Fruit fly (Drosophila melanogaster) whole organism, prepupa: ENCODE results near the gene CG18787.

ENCODE experiments used
- Blimp-1 ChIP-seq: fragments of 200-800 bp; sonication (Bioruptor generic); optimal IDR thresholded peaks from 3 replicates; lab custom pipeline; 2017; ENCODE audit warnings: missing biosample characterization, missing genetic modification characterization, mild to moderate bottlenecking, moderate library complexity, missing genetic modification reagents
- CG10631 ChIP-seq: fragments of 200-800 bp; sonication (Bioruptor generic); optimal IDR thresholded peaks from 2 replicates; lab custom pipeline; 2016; ENCODE audit warnings: missing biosample characterization, missing genetic modification characterization
- CG11902 ChIP-seq: fragments of 200-800 bp; sonication (Bioruptor generic); optimal IDR thresholded peaks from 3 replicates; lab custom pipeline; 2016; ENCODE audit warnings: missing biosample characterization, missing genetic modification characterization
- CG15336 ChIP-seq: fragments of 200-800 bp; sonication (Bioruptor generic); IDR thresholded peaks from 2 replicates; pipeline ENCODE4 v1.3.6; 2022; ENCODE audit warnings: missing biosample characterization, missing genetic modification characterization
- CG1621 ChIP-seq: fragments of 200-800 bp; sonication (Bioruptor generic); optimal IDR thresholded peaks from 3 replicates; lab custom pipeline; 2018; ENCODE audit warnings: missing biosample characterization, mild to moderate bottlenecking, missing genetic modification characterization
- CG16779 ChIP-seq: fragments of 200-800 bp; sonication (Bioruptor generic); optimal IDR thresholded peaks from 3 replicates; lab custom pipeline; 2017; ENCODE audit warnings: missing biosample characterization, mild to moderate bottlenecking, missing genetic modification characterization
- CG3032 ChIP-seq: fragments of 200-800 bp; optimal IDR thresholded peaks from 2 replicates; lab custom pipeline; 2019; ENCODE audit warnings: missing biosample characterization, mild to moderate bottlenecking, missing genetic modification characterization, moderate library complexity
- CG31627 ChIP-seq: fragments of 200-800 bp; sonication (Bioruptor generic); optimal IDR thresholded peaks from 3 replicates; lab custom pipeline; 2016; ENCODE audit warnings: missing biosample characterization, missing genetic modification characterization
- CG32006 ChIP-seq: fragments of 200-800 bp; sonication (Bioruptor generic); optimal IDR thresholded peaks from 3 replicates; lab custom pipeline; 2017; ENCODE audit warnings: missing biosample characterization, mild to moderate bottlenecking, missing genetic modification characterization
- CG34406 ChIP-seq: fragments of 200-800 bp; sonication (Bioruptor generic); optimal IDR thresholded peaks from 3 replicates; lab custom pipeline; 2016; ENCODE audit warnings: missing biosample characterization, missing genetic modification characterization
- CG6854 ChIP-seq: fragments of 200-800 bp; sonication (Bioruptor generic); optimal IDR thresholded peaks from 2 replicates; lab custom pipeline; 2017; ENCODE audit warnings: missing biosample characterization, mild to moderate bottlenecking, missing genetic modification characterization
- CG7368 ChIP-seq: fragments of 200-800 bp; sonication (Bioruptor generic); optimal IDR thresholded peaks from 3 replicates; lab custom pipeline; 2016; ENCODE audit warnings: missing biosample characterization, missing genetic modification characterization
- CG8119 ChIP-seq: fragments of 200-800 bp; sonication (Bioruptor generic); IDR thresholded peaks from 3 replicates; pipeline ENCODE4 v1.3.6; 2022; ENCODE audit warnings: missing biosample characterization, missing genetic modification characterization
- CG8319 ChIP-seq: fragments of 200-800 bp; sonication (Bioruptor generic); optimal IDR thresholded peaks from 3 replicates; lab custom pipeline; 2016; ENCODE audit warnings: missing biosample characterization, missing genetic modification characterization
- Eip75B ChIP-seq: fragments of 200-800 bp; sonication (Bioruptor generic); optimal IDR thresholded peaks from 3 replicates; lab custom pipeline; 2016; ENCODE audit warnings: missing biosample characterization, missing genetic modification characterization
- Eip78C ChIP-seq: fragments of 200-800 bp; sonication (Bioruptor generic); peaks from one replicate; lab custom pipeline; 2016; ENCODE audit warnings: missing biosample characterization, missing genetic modification characterization
- Eip93F ChIP-seq: fragments of 200-800 bp; sonication (Bioruptor generic); optimal IDR thresholded peaks from 2 replicates; lab custom pipeline; 2016; ENCODE audit warnings: missing biosample characterization, mild to moderate bottlenecking, missing genetic modification characterization
- Ets96B ChIP-seq: fragments of 200-800 bp; optimal IDR thresholded peaks from 2 replicates; lab custom pipeline; 2019; ENCODE audit warnings: missing biosample characterization, mild to moderate bottlenecking, missing genetic modification characterization, moderate library complexity
- Hr38 ChIP-seq: sonication (Bioruptor generic); optimal IDR thresholded peaks from 2 replicates; lab custom pipeline; 2016; ENCODE audit warnings: missing biosample characterization, missing genetic modification characterization
- Hr39 ChIP-seq: fragments of 200-800 bp; sonication (Bioruptor generic); optimal IDR thresholded peaks from 2 replicates; lab custom pipeline; 2016; ENCODE audit warnings: missing biosample characterization, missing genetic modification characterization
- Hr4 ChIP-seq: fragments of 200-800 bp; sonication (Bioruptor generic); optimal IDR thresholded peaks from 3 replicates; lab custom pipeline; 2016; ENCODE audit warnings: missing biosample characterization, missing genetic modification characterization
- Met ChIP-seq: fragments of 200-800 bp; sonication (Bioruptor generic); optimal IDR thresholded peaks from 3 replicates; lab custom pipeline; 2016; ENCODE audit warnings: missing biosample characterization, missing genetic modification characterization
- Smox ChIP-seq: fragments of 200-800 bp; sonication (Bioruptor generic); optimal IDR thresholded peaks from 3 replicates; lab custom pipeline; 2016; ENCODE audit warnings: missing biosample characterization, missing genetic modification characterization
- Sox102F ChIP-seq: fragments of 200-800 bp; sonication (Bioruptor generic); optimal IDR thresholded peaks from 2 replicates; lab custom pipeline; 2016; ENCODE audit warnings: missing biosample characterization, mild to moderate bottlenecking, missing genetic modification characterization
- Sox14 ChIP-seq: fragments of 200-800 bp; sonication (Bioruptor generic); optimal IDR thresholded peaks from 3 replicates; lab custom pipeline; 2016; ENCODE audit warnings: missing biosample characterization, missing genetic modification characterization
- achi ChIP-seq: fragments of 200-800 bp; sonication (Bioruptor generic); optimal IDR thresholded peaks from 3 replicates; lab custom pipeline; 2016; ENCODE audit warnings: missing biosample characterization, missing genetic modification characterization
- acj6 ChIP-seq: fragments of 200-800 bp; sonication (Bioruptor generic); optimal IDR thresholded peaks from 3 replicates; lab custom pipeline; 2016; ENCODE audit warnings: missing biosample characterization, missing genetic modification characterization
- dac ChIP-seq: fragments of 200-800 bp; sonication (Bioruptor generic); optimal IDR thresholded peaks from 2 replicates; lab custom pipeline; 2017; ENCODE audit warnings: missing biosample characterization, mild to moderate bottlenecking, missing genetic modification characterization
- eg ChIP-seq: fragments of 200-800 bp; sonication (Bioruptor generic); IDR thresholded peaks from 3 replicates; pipeline ENCODE4 v1.3.6; 2022; ENCODE audit warnings: missing biosample characterization, missing genetic modification characterization
- esn ChIP-seq: fragments of 200-800 bp; sonication (Bioruptor generic); optimal IDR thresholded peaks from 2 replicates; lab custom pipeline; 2016; ENCODE audit warnings: missing biosample characterization, mild to moderate bottlenecking, missing genetic modification characterization, moderate library complexity
- fd59A ChIP-seq: fragments of 200-800 bp; sonication (Bioruptor generic); optimal IDR thresholded peaks from 2 replicates; lab custom pipeline; 2017; ENCODE audit warnings: missing biosample characterization, mild to moderate bottlenecking, missing genetic modification characterization, missing genetic modification reagents
- fd85E ChIP-seq: fragments of 200-800 bp; sonication (Bioruptor generic); optimal IDR thresholded peaks from 3 replicates; lab custom pipeline; 2016; ENCODE audit warnings: missing biosample characterization, missing genetic modification characterization
- fkh ChIP-seq: fragments of 200-800 bp; sonication (Bioruptor generic); optimal IDR thresholded peaks from 3 replicates; lab custom pipeline; 2017; ENCODE audit warnings: missing biosample characterization, mild to moderate bottlenecking, missing genetic modification characterization, moderate library complexity
- lz ChIP-seq: fragments of 200-800 bp; sonication (Bioruptor generic); optimal IDR thresholded peaks from 3 replicates; lab custom pipeline; 2016; ENCODE audit warnings: missing biosample characterization, missing genetic modification characterization
- pdm3 ChIP-seq: fragments of 200-800 bp; sonication (Bioruptor generic); optimal IDR thresholded peaks from 3 replicates; lab custom pipeline; 2016; ENCODE audit warnings: missing biosample characterization, missing genetic modification characterization
- salr ChIP-seq, 2 experiments: fragments of 200-800 bp; sonication (Bioruptor generic); optimal IDR thresholded peaks; 3 replicates each; lab custom pipeline; 2016 to 2018; ENCODE audit warnings: missing biosample characterization in 2 of 2, missing genetic modification characterization in 2 of 2, mild to moderate bottlenecking in 1 of 2
- ss ChIP-seq, 2 experiments: fragments of 200-800 bp; sonication (Bioruptor generic); optimal IDR thresholded peaks; 2 replicates in 1 of 2; 3 replicates in 1 of 2; lab custom pipeline; 2017 to 2018; ENCODE audit warnings: mild to moderate bottlenecking in 2 of 2, missing biosample characterization in 2 of 2, missing genetic modification characterization in 2 of 2, moderate library complexity in 1 of 2
- svp ChIP-seq: fragments of 200-800 bp; sonication (Bioruptor generic); peaks from one replicate; lab custom pipeline; 2016; ENCODE audit warnings: missing biosample characterization, missing genetic modification characterization
- topi ChIP-seq: fragments of 200-800 bp; sonication (Bioruptor generic); optimal IDR thresholded peaks from 3 replicates; lab custom pipeline; 2016; ENCODE audit warnings: missing biosample characterization, missing genetic modification characterization
- vri ChIP-seq: fragments of 200-800 bp; sonication (Bioruptor generic); optimal IDR thresholded peaks from 3 replicates; lab custom pipeline; 2016; ENCODE audit warnings: missing biosample characterization, mild to moderate bottlenecking, missing genetic modification characterization

The CG18787 gene

dm6 chr2L:12025505-12025904, 26.4 kb upstream of the CG18787 start (continued):
- TF ChIP-seq CG11902, result no peak
- TF ChIP-seq eg (GFP tag; lab: Robert Waterston, UW), result peak; percentile 70; the same call in 2 of the 3 replicates
- TF ChIP-seq Blimp-1 (GFP tag; lab: Kevin White, UChicago), result no peak
- no peak for TF ChIP-seq acj6 (GFP tag; lab: Kevin White, UChicago)
- no peak for TF ChIP-seq dac (GFP tag; lab: Kevin White, UChicago)
- peak; percentile 55 for TF ChIP-seq svp (GFP tag; lab: Kevin White, UChicago)
- peak; percentile 49 for TF ChIP-seq CG15336
- no peak for TF ChIP-seq CG6854 (GFP tag; lab: Kevin White, UChicago)
- no peak for TF ChIP-seq CG7368 (GFP tag; lab: Kevin White, UChicago)
- no peak for TF ChIP-seq CG8319 (GFP tag; lab: Kevin White, UChicago)
- TF ChIP-seq CG8119 (GFP tag; lab: Robert Waterston, UW), result no peak
- peak; percentile 35 to 44 for TF ChIP-seq ss (GFP tag; optimal IDR thresholded peaks at IDR 0.05; lab: Kevin White, UChicago)
- peak; percentile 22 for TF ChIP-seq CG10631 (GFP tag; lab: Kevin White, UChicago)
- peak; percentile 38 for TF ChIP-seq CG3032 (tag; lab: Kevin White, UChicago)
- TF ChIP-seq topi (GFP tag; lab: Kevin White, UChicago), result peak; percentile 11
- no peak for TF ChIP-seq Hr39 (GFP tag; lab: Kevin White, UChicago)
- TF ChIP-seq CG16779 (tag; lab: Kevin White, UChicago), result no peak
- peak; percentile 7 for TF ChIP-seq CG32006 (GFP tag; lab: Kevin White, UChicago)
- TF ChIP-seq, all 60 proteins: peak for 28

dm6 chr2L:12024104-12024503, 25.0 kb upstream of the CG18787 start:
- TF ChIP-seq lz (no peak), Smox (GFP tag; lab: Kevin White, UChicago) (no peak), fd85E (GFP tag; lab: Kevin White, UChicago) (no peak), pdm3 (no peak), acj6 (GFP tag; lab: Kevin White, UChicago) (no peak), Met (no peak), Hr38 (no peak), CG15336 (no peak), Hr4 (GFP tag; lab: Kevin White, UChicago) (no peak), vri (GFP tag; lab: Kevin White, UChicago) (no peak), Eip93F (GFP tag; lab: Kevin White, UChicago) (no peak), Sox14 (GFP tag; lab: Kevin White, UChicago) (no peak), Sox102F (GFP tag; lab: Kevin White, UChicago) (no peak), CG16779 (tag; lab: Kevin White, UChicago) (no peak), fd59A (GFP tag; lab: Kevin White, UChicago) (no peak)

dm6 chr2L:12021193-12021592, 22.1 kb upstream of the CG18787 start:
- no peak for TF ChIP-seq Eip75B (GFP tag; lab: Kevin White, UChicago)
- TF ChIP-seq fkh (GFP tag; lab: Kevin White, UChicago), result peak; percentile 68
- TF ChIP-seq esn (GFP tag; lab: Kevin White, UChicago), result peak; percentile 5
- TF ChIP-seq Eip78C (GFP tag; lab: Kevin White, UChicago), result peak; percentile 17
- peak; percentile 38 for TF ChIP-seq vri (GFP tag; lab: Kevin White, UChicago)

- no peak for TF ChIP-seq achi (GFP tag; lab: Kevin White, UChicago)
- no peak for TF ChIP-seq Eip93F (GFP tag; lab: Kevin White, UChicago)
- no peak for TF ChIP-seq CG10631 (GFP tag; lab: Kevin White, UChicago)
- no peak for TF ChIP-seq fkh (GFP tag; lab: Kevin White, UChicago)
- no peak for TF ChIP-seq salr (GFP tag; optimal IDR thresholded peaks at IDR 0.05; lab: Kevin White, UChicago)
- TF ChIP-seq Ets96B, result no peak
- no peak for TF ChIP-seq esn (GFP tag; lab: Kevin White, UChicago)
- TF ChIP-seq CG31627, result no peak
- no peak for TF ChIP-seq CG1621 (tag; lab: Kevin White, UChicago)
- no peak for TF ChIP-seq CG11902
- no peak for TF ChIP-seq CG8119 (GFP tag; lab: Robert Waterston, UW)
- TF ChIP-seq CG34406 (GFP tag; lab: Kevin White, UChicago), result no peak
- no peak for TF ChIP-seq CG7368 (GFP tag; lab: Kevin White, UChicago)
These were observed 21.6 kb upstream of the CG18787 start, which contains the start of gene Wdr81 for dm6 chr2L:12020735-12021134. TSS of gene Wdr81 (minus strand) at chr2L:12020960.
